Fruit fly (Drosophila melanogaster) whole organism, adult: Measurements from ENCODE around the gene Trmt6.

Source experiments
- CG11617 ChIP-seq: fragments of 200-800 bp; sonication (Bioruptor generic); optimal IDR thresholded peaks from 2 replicates; lab custom pipeline; 2017; ENCODE audit warnings: mild to moderate bottlenecking, missing biosample characterization, missing genetic modification reagents, missing genetic modification characterization
- CG12768 ChIP-seq: fragments of 200-800 bp; sonication (Bioruptor generic); optimal IDR thresholded peaks from 2 replicates; lab custom pipeline; 2017; ENCODE audit warnings: missing biosample characterization, missing genetic modification characterization, mild to moderate bottlenecking, moderate library complexity, missing genetic modification reagents
- CG14711 ChIP-seq: fragments of 200-800 bp; sonication (Bioruptor generic); optimal IDR thresholded peaks from 2 replicates; lab custom pipeline; 2018; ENCODE audit warnings: missing biosample characterization, mild to moderate bottlenecking, missing genetic modification characterization, moderate library complexity
- CG1620 ChIP-seq: fragments of 200-800 bp; sonication (Bioruptor generic); optimal IDR thresholded peaks from 2 replicates; lab custom pipeline; 2016; ENCODE audit warnings: missing biosample characterization, missing genetic modification characterization
- CG33017 ChIP-seq: fragments of 200-800 bp; sonication (Bioruptor generic); optimal IDR thresholded peaks from 2 replicates; lab custom pipeline; 2018; ENCODE audit warnings: missing biosample characterization, mild to moderate bottlenecking, missing genetic modification characterization, moderate library complexity
- CG5204 ChIP-seq: fragments of 200-800 bp; sonication (Bioruptor generic); optimal IDR thresholded peaks from 2 replicates; lab custom pipeline; 2016; ENCODE audit warnings: missing biosample characterization, missing genetic modification characterization
- CG7045 ChIP-seq: fragments of 200-800 bp; sonication (Bioruptor generic); optimal IDR thresholded peaks from 2 replicates; lab custom pipeline; 2017; ENCODE audit warnings: missing biosample characterization, mild to moderate bottlenecking, missing genetic modification characterization
- CG7101 ChIP-seq: fragments of 200-800 bp; sonication (Bioruptor generic); optimal IDR thresholded peaks from 2 replicates; lab custom pipeline; 2018; ENCODE audit warnings: missing biosample characterization, mild to moderate bottlenecking, missing genetic modification characterization, moderate library complexity
- Clk ChIP-seq: fragments of 200-800 bp; sonication (Bioruptor generic); optimal IDR thresholded peaks from 2 replicates; lab custom pipeline; 2017; ENCODE audit warnings: missing biosample characterization, missing genetic modification characterization
- Crg-1 ChIP-seq: fragments of 200-800 bp; sonication (Bioruptor generic); optimal IDR thresholded peaks from 2 replicates; lab custom pipeline; 2016; ENCODE audit warnings: missing biosample characterization, missing genetic modification characterization
- Hr96 ChIP-seq: fragments of 200-800 bp; sonication (Bioruptor generic); optimal IDR thresholded peaks from 2 replicates; lab custom pipeline; 2016; ENCODE audit warnings: missing biosample characterization, missing genetic modification characterization
- Mnt ChIP-seq: fragments of 200-800 bp; sonication (Bioruptor generic); optimal IDR thresholded peaks from 2 replicates; lab custom pipeline; 2016; ENCODE audit warnings: missing biosample characterization, mild to moderate bottlenecking, missing genetic modification characterization
- bab1 ChIP-seq: fragments of 200-800 bp; sonication (Bioruptor generic); optimal IDR thresholded peaks from 3 replicates; lab custom pipeline; 2019; ENCODE audit warnings: missing biosample characterization, mild to moderate bottlenecking, missing genetic modification characterization, moderate library complexity
- cic ChIP-seq: fragments of 200-800 bp; sonication (Bioruptor generic); optimal IDR thresholded peaks from 2 replicates; lab custom pipeline; 2017; ENCODE audit warnings: missing biosample characterization, mild to moderate bottlenecking, missing genetic modification characterization, moderate library complexity
- cnc ChIP-seq, 2 experiments: fragments of >200 bp; optimal IDR thresholded peaks; 2 replicates each; lab custom pipeline; 2017
- kay ChIP-seq: fragments of 200-800 bp; sonication (Bioruptor generic); peaks from one replicate; lab custom pipeline; 2016; ENCODE audit warnings: missing biosample characterization, missing genetic modification characterization, borderline replicate concordance
- ovo ChIP-seq: fragments of 200-800 bp; sonication (Bioruptor generic); optimal IDR thresholded peaks from 2 replicates; lab custom pipeline; 2016; ENCODE audit warnings: missing biosample characterization, missing genetic modification characterization
- pad ChIP-seq: fragments of 200-800 bp; sonication (Bioruptor generic); optimal IDR thresholded peaks from 3 replicates; lab custom pipeline; 2017; ENCODE audit warnings: missing biosample characterization, missing genetic modification characterization, mild to moderate bottlenecking, moderate library complexity, missing genetic modification reagents
- tj ChIP-seq: fragments of 200-800 bp; sonication (Bioruptor generic); optimal IDR thresholded peaks from 3 replicates; lab custom pipeline; 2017; ENCODE audit warnings: missing biosample characterization, mild to moderate bottlenecking, missing genetic modification characterization, moderate library complexity
- toe ChIP-seq: fragments of 200-800 bp; sonication (Bioruptor generic); optimal IDR thresholded peaks from 2 replicates; lab custom pipeline; 2016; ENCODE audit warnings: missing biosample characterization, missing genetic modification characterization

The Trmt6 gene

dm6 chr2L:6550809-6551208, 11.3 kb downstream of the Trmt6 start:
- no peak for TF ChIP-seq cic
- no peak for TF ChIP-seq kay (GFP tag; lab: Kevin White, UChicago)
- no peak for TF ChIP-seq Clk
- TF ChIP-seq CG7101 (tag; lab: Kevin White, UChicago): no peak
- no peak for TF ChIP-seq CG11617 (GFP tag; lab: Kevin White, UChicago)
- TF ChIP-seq pad (GFP tag; lab: Kevin White, UChicago): no peak
- no peak for TF ChIP-seq CG5204 (GFP tag; lab: Kevin White, UChicago)
- no peak for TF ChIP-seq Hr96
- TF ChIP-seq cnc (optimal IDR thresholded peaks at IDR 0.05; lab: Kevin White, UChicago): no peak

DNA sequence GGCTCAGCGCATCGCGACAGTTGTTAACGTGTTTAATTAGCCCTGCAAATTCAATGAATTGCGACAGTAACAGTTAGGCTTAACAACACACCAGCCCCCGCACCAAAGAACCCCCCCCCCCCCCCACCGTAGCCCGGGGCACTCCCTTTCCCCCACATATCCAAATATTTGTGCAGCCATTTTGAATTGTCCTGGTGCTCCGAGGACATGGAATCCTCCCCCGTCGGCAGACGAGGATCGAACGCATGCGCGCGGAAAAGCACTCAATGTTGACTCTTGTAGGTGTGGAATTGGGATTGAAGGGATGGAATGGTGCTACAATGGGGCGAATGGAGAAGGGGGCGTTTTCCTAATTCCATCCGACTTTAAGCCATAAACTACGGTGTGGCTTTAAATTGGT, 14.1 kb downstream of the Trmt6 start:
- TF ChIP-seq CG11617 (GFP tag; lab: Kevin White, UChicago) (no peak), Hr96 (no peak), CG5204 (GFP tag; lab: Kevin White, UChicago) (no peak), pad (GFP tag; lab: Kevin White, UChicago) (no peak), CG33017 (tag; lab: Kevin White, UChicago) (no peak), CG7045 (GFP tag; lab: Kevin White, UChicago) (no peak), CG12768 (GFP tag; lab: Kevin White, UChicago) (no peak)

- TF ChIP-seq Mnt: no peak
- TF ChIP-seq CG7101 (tag; lab: Kevin White, UChicago): no peak
- no peak for TF ChIP-seq CG14711 (tag; lab: Kevin White, UChicago)
- no peak for TF ChIP-seq ovo (GFP tag; lab: Kevin White, UChicago)
- TF ChIP-seq kay (GFP tag; lab: Kevin White, UChicago): peak; percentile 55
- TF ChIP-seq tj (GFP tag; lab: Kevin White, UChicago): peak; percentile 24
These were observed 15.1 kb downstream of the Trmt6 start, which contains the start of gene eya for dm6 chr2L:6546883-6547471. eya (minus strand) TSS chr2L:6546976.

DNA sequence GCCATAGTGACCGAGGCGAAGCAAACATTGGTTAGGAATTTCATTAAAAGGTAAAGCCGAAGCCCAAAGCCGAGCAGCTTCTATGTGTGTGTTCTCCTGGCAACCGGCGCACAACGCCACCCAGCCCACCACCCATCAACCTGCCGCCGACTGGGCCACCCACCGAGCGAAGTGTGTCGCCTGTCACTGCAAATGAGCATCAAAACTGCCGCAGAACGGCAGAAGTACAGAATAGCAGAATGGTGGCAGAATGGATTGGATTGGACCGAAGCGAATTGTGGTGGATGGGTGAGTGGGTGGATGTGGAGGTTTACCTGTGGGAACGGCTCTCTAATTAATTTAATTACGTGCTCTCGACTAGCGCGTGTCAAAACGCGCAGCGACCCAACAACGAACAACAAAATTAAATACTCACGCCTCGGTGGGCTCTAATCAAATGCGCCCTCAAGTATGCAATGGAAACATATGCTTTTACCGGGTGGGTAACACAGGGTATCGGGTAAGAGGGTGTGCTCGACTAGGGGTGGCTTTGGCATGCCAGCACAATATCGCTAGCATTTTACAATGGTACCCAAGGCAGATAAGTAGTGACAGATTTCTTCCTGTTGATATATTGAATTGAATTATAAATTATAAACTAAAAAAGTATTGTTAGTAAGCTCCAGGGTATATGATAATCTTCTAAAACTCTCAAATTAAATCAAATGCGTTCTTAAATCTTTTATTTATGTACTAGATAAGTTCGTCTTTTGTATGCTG, 22.3 kb downstream of the Trmt6 start:
- TF ChIP-seq CG5204 (GFP tag; lab: Kevin White, UChicago): no peak
- no peak for TF ChIP-seq ovo (GFP tag; lab: Kevin White, UChicago)
- TF ChIP-seq CG11617 (GFP tag; lab: Kevin White, UChicago): no peak
- TF ChIP-seq CG1620 (GFP tag; lab: Kevin White, UChicago): no peak
- no peak for TF ChIP-seq tj (GFP tag; lab: Kevin White, UChicago)
- no peak for TF ChIP-seq Mnt
- TF ChIP-seq bab1: no peak
- no peak for TF ChIP-seq CG33017 (tag; lab: Kevin White, UChicago)
- no peak for TF ChIP-seq cic
- no peak for TF ChIP-seq CG7101 (tag; lab: Kevin White, UChicago)
- TF ChIP-seq cnc (optimal IDR thresholded peaks at IDR 0.05; lab: Kevin White, UChicago): no peak
- TF ChIP-seq CG7045 (GFP tag; lab: Kevin White, UChicago): no peak
- TF ChIP-seq Clk: no peak
- TF ChIP-seq pad (GFP tag; lab: Kevin White, UChicago): no peak
- no peak for TF ChIP-seq toe (GFP tag; lab: Kevin White, UChicago)
- TF ChIP-seq Hr96: no peak
- no peak for TF ChIP-seq CG12768 (GFP tag; lab: Kevin White, UChicago)
- TF ChIP-seq Crg-1 (GFP tag; lab: Kevin White, UChicago): no peak
- no peak for TF ChIP-seq CG14711 (tag; lab: Kevin White, UChicago)

- no peak for TF ChIP-seq CG33017 (tag; lab: Kevin White, UChicago)
- TF ChIP-seq tj (GFP tag; lab: Kevin White, UChicago): peak; percentile 30
These were observed 26.0 kb downstream of the Trmt6 start for dm6 chr2L:6536044-6536581.

DNA sequence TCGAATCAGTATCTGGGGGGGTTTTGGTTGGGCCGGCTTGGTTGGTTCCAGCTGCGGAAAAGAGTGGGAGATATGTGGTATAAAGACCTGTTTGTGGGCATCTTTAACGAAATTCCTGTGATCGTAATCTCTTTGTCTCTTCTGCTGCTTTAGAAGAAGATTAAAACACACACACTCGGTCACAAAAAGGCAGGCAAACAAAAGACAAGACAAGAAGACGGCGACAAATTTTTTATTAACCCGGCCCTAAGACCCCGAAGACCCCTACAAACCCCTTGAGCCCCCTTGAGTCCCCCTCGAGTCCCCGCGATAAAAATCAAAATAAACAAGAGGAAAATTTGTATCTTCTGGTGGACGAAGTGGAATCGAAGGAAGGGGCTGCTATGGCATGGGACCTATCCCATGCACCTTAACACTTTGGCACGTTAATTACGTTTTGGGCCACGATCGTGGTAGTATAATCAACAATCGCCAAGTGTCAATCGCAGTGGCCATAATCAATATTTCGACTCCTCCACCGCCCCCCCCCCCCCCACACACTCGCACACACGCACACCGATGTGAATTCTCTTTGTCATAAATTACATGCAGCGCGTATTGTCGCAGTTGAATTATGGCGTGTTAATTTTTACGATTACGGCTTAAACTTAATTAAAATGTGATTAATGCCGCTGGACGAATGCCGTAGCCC, 27.8 kb downstream of the Trmt6 start:
- TF ChIP-seq cic (no peak), tj (GFP tag; lab: Kevin White, UChicago) (no peak), CG7101 (tag; lab: Kevin White, UChicago) (no peak), Crg-1 (GFP tag; lab: Kevin White, UChicago) (no peak), CG1620 (GFP tag; lab: Kevin White, UChicago) (no peak), Mnt (no peak), kay (GFP tag; lab: Kevin White, UChicago) (no peak), ovo (GFP tag; lab: Kevin White, UChicago) (no peak), CG5204 (GFP tag; lab: Kevin White, UChicago) (no peak)
